Worm (Caenorhabditis elegans) whole organism, young adult: Measurements from ENCODE around the gene B0454.26.

Experiments used
- ZK185.1 ChIP-seq: sonication (generic microtip); optimal IDR thresholded peaks from 2 replicates; lab custom pipeline; 2016; ENCODE audit warnings: mild to moderate bottlenecking, missing genetic modification characterization, missing compliant biosample characterization; ENCODE audit not compliant: poor library complexity, severe bottlenecking
- ama-1 ChIP-seq, 3 experiments: fragments of 150-350 bp in 1 of 3; sonication (generic microtip) in 2 of 3; optimal IDR thresholded peaks; 2 replicates each; lab custom pipeline; 2014 to 2018; ENCODE audit warnings: missing biosample characterization in 2 of 3, missing genetic modification characterization in 2 of 3, missing genetic modification reagents in 2 of 3
- efl-1 ChIP-seq: fragments of 150-350 bp; optimal IDR thresholded peaks from 2 replicates; lab custom pipeline; 2014; ENCODE audit warnings: missing biosample characterization, missing genetic modification reagents, missing genetic modification characterization
- egl-18 ChIP-seq: fragments of 200-800 bp; sonication (Bioruptor generic); IDR thresholded peaks from 2 replicates; pipeline ENCODE4 v1.3.6; 2022; ENCODE audit warnings: missing genetic modification reagents, missing genetic modification characterization, missing compliant biosample characterization
- lsl-1 ChIP-seq: fragments of 200-800 bp; sonication (Bioruptor generic); optimal IDR thresholded peaks from 2 replicates; lab custom pipeline; 2018; ENCODE audit warnings: mild to moderate bottlenecking, missing genetic modification characterization, moderate library complexity, missing compliant biosample characterization
- madf-6 ChIP-seq: fragments of 200-800 bp; sonication (Bioruptor generic); IDR thresholded peaks from 2 replicates; pipeline ENCODE4 v1.3.6; 2022; ENCODE audit warnings: missing genetic modification reagents, missing genetic modification characterization, missing compliant biosample characterization
- nfya-1 ChIP-seq: sonication (generic microtip); optimal IDR thresholded peaks from 2 replicates; lab custom pipeline; 2017; ENCODE audit warnings: antibody characterized with exemption, missing compliant biosample characterization, missing genetic modification characterization, borderline replicate concordance; ENCODE audit not compliant: insufficient read depth
- nhr-120 ChIP-seq: fragments of 200-800 bp; sonication (Bioruptor generic); IDR thresholded peaks from 2 replicates; pipeline ENCODE4 v1.3.6; 2022; ENCODE audit warnings: missing genetic modification characterization, missing compliant biosample characterization
- nhr-27 ChIP-seq: fragments of 200-800 bp; sonication (Bioruptor generic); optimal IDR thresholded peaks from 2 replicates; lab custom pipeline; 2018; ENCODE audit warnings: mild to moderate bottlenecking, missing genetic modification characterization, moderate library complexity, missing compliant biosample characterization
- pha-4 ChIP-seq: fragments of 150-350 bp; sonication (generic microtip); optimal IDR thresholded peaks from 2 replicates; lab custom pipeline; 2014; ENCODE audit warnings: missing biosample characterization, missing genetic modification reagents, missing genetic modification characterization
- snpc-4 ChIP-seq, 5 experiments: fragments of 150-350 bp in 1 of 5; sonication (generic microtip) in 4 of 5; optimal IDR thresholded peaks; 2 replicates each; lab custom pipeline; 2014 to 2018; ENCODE audit warnings: missing genetic modification characterization in 5 of 5, missing biosample characterization in 3 of 5, antibody characterized with exemption in 2 of 5, mild to moderate bottlenecking in 2 of 5, missing compliant biosample characterization in 2 of 5, missing genotype in 2 of 5, moderate library complexity in 2 of 5, missing genetic modification reagents in 1 of 5
- unc-62 ChIP-seq: fragments of 150-350 bp; optimal IDR thresholded peaks from 2 replicates; lab custom pipeline; 2014; ENCODE audit warnings: missing biosample characterization, missing genetic modification reagents, missing genetic modification characterization
- ztf-6 ChIP-seq: fragments of 200-800 bp; sonication (Bioruptor generic); IDR thresholded peaks from 2 replicates; pipeline ENCODE4 v1.3.6; 2022; ENCODE audit warnings: missing genetic modification reagents, missing genetic modification characterization, missing compliant biosample characterization

- TF ChIP-seq madf-6 (GFP tag; lab: Robert Waterston, UW) (no peak), ZK185.1 (tag; lab: Kevin White, UChicago) (no peak), egl-18 (GFP tag; lab: Robert Waterston, UW) (0 out of 2 replicates have a peak, but pooled peaks have one; percentile 29), lsl-1 (GFP tag; lab: Kevin White, UChicago) (no peak), efl-1 (no peak), unc-62 (GFP tag; lab: Kevin White, UChicago) (no peak), ztf-6 (GFP tag; lab: Robert Waterston, UW) (no peak), ama-1 (optimal IDR thresholded peaks at IDR 0.05; lab: Kevin White, UChicago) (no peak), ama-1 (GFP tag; optimal IDR thresholded peaks at IDR 0.05; lab: Kevin White, UChicago) (no peak), nhr-120 (GFP tag; lab: Robert Waterston, UW) (no peak), pha-4 (tag; lab: Kevin White, UChicago) (no peak), nfya-1 (tag; lab: Kevin White, UChicago) (no peak), nhr-27 (tag; lab: Kevin White, UChicago) (no peak), snpc-4 (GFP tag; optimal IDR thresholded peaks at IDR 0.05; lab: Kevin White, UChicago) (no peak), snpc-4 (tag; optimal IDR thresholded peaks at IDR 0.05; lab: Kevin White, UChicago) (no peak)
Measured at ce11 chrII:3055531-3055930, 17.2 kb upstream of the B0454.26 start.
